Worm (Caenorhabditis elegans) whole organism, mixed stage, embryonic: ENCODE data around the gene sir-2.1.

Experiments
- mep-1 ChIP-seq: fragments of 150-350 bp; optimal IDR thresholded peaks from 2 replicates; lab custom pipeline; 2017; ENCODE audit warnings: missing biosample characterization, missing genetic modification reagents, missing genetic modification characterization, inconsistent platforms
- nhr-12 ChIP-seq: fragments of 150-350 bp; optimal IDR thresholded peaks from 2 replicates; lab custom pipeline; 2014; ENCODE audit warnings: missing biosample characterization, missing genetic modification characterization
- pha-4 ChIP-seq: fragments of 150-350 bp; optimal IDR thresholded peaks from 2 replicates; lab custom pipeline; 2018; ENCODE audit warnings: missing biosample characterization, missing genetic modification reagents, missing genetic modification characterization

- TF ChIP-seq nhr-12 (tag; lab: Kevin White, UChicago) (no peak), mep-1 (tag; lab: Kevin White, UChicago) (no peak), pha-4 (no peak)
Observed at ce11 chrIV:10388263-10388662, 22.2 kb upstream of the sir-2.1 start, which contains the start of gene R10H10.3.
